Fruit fly (Drosophila melanogaster) whole organism, pupa: Measurements from ENCODE around the gene CG8925.

ENCODE experiments used
- CG10348 ChIP-seq: fragments of 200-800 bp; sonication (Bioruptor generic); IDR thresholded peaks from 2 replicates; pipeline ENCODE4 v1.3.6; 2022; ENCODE audit warnings: missing biosample characterization, missing genetic modification characterization
- CG12605 ChIP-seq: fragments of 200-800 bp; sonication (Bioruptor generic); IDR thresholded peaks from 2 replicates; pipeline ENCODE4 v1.3.6; 2022; ENCODE audit warnings: missing biosample characterization, missing genetic modification characterization
- CG13204 ChIP-seq: fragments of 200-800 bp; sonication (Bioruptor generic); optimal IDR thresholded peaks from 2 replicates; lab custom pipeline; 2018; ENCODE audit warnings: missing biosample characterization, mild to moderate bottlenecking, missing genetic modification characterization, moderate library complexity
- CG14655 ChIP-seq: fragments of 200-800 bp; sonication (Bioruptor generic); optimal IDR thresholded peaks from 3 replicates; lab custom pipeline; 2017; ENCODE audit warnings: mild to moderate bottlenecking, missing biosample characterization, missing genetic modification reagents, missing genetic modification characterization
- CG15710 ChIP-seq: fragments of 200-800 bp; sonication (Bioruptor generic); optimal IDR thresholded peaks from 2 replicates; lab custom pipeline; 2018; ENCODE audit warnings: missing biosample characterization, mild to moderate bottlenecking, missing genetic modification characterization, moderate library complexity
- CG17806 ChIP-seq: fragments of 200-800 bp; sonication (Bioruptor generic); optimal IDR thresholded peaks from 2 replicates; lab custom pipeline; 2018; ENCODE audit warnings: missing biosample characterization, mild to moderate bottlenecking, missing genetic modification characterization, moderate library complexity
- CG32121 ChIP-seq: fragments of 200-800 bp; sonication (Bioruptor generic); IDR thresholded peaks from 2 replicates; pipeline ENCODE4 v1.3.6; 2022; ENCODE audit warnings: missing biosample characterization, missing genetic modification characterization
- CG34367 ChIP-seq: fragments of 200-800 bp; sonication (Bioruptor generic); optimal IDR thresholded peaks from 2 replicates; lab custom pipeline; 2018; ENCODE audit warnings: missing biosample characterization, mild to moderate bottlenecking, missing genetic modification characterization
- CG4496 ChIP-seq: fragments of 200-800 bp; sonication (Bioruptor generic); IDR thresholded peaks from 3 replicates; pipeline ENCODE4 v1.3.6; 2022; ENCODE audit warnings: missing biosample characterization, missing genetic modification characterization
- CG8159 ChIP-seq: fragments of 200-800 bp; sonication (Bioruptor generic); optimal IDR thresholded peaks from 3 replicates; lab custom pipeline; 2018; ENCODE audit warnings: missing biosample characterization, mild to moderate bottlenecking, missing genetic modification characterization, moderate library complexity
- CG8301 ChIP-seq: fragments of 200-800 bp; sonication (Bioruptor generic); optimal IDR thresholded peaks from 2 replicates; lab custom pipeline; 2018; ENCODE audit warnings: missing biosample characterization, mild to moderate bottlenecking, missing genetic modification characterization
- CG9948 ChIP-seq: fragments of 200-800 bp; sonication (Bioruptor generic); optimal IDR thresholded peaks from 2 replicates; lab custom pipeline; 2018; ENCODE audit warnings: missing biosample characterization, mild to moderate bottlenecking, missing genetic modification characterization, moderate library complexity
- D1 ChIP-seq: fragments of 200-800 bp; sonication (Bioruptor generic); optimal IDR thresholded peaks from 2 replicates; lab custom pipeline; 2018; ENCODE audit warnings: missing biosample characterization, mild to moderate bottlenecking, missing genetic modification characterization, moderate library complexity
- EcR ChIP-seq: fragments of 200-800 bp; sonication (Bioruptor generic); optimal IDR thresholded peaks from 3 replicates; lab custom pipeline; 2019; ENCODE audit warnings: missing biosample characterization, missing genetic modification characterization, mild to moderate bottlenecking, moderate library complexity, missing genetic modification reagents
- Ets98B ChIP-seq: fragments of 200-800 bp; sonication (Bioruptor generic); IDR thresholded peaks from 2 replicates; pipeline ENCODE4 v1.3.6; 2022; ENCODE audit warnings: missing biosample characterization, missing genetic modification characterization
- Pif1A ChIP-seq: fragments of 200-800 bp; sonication (Bioruptor generic); optimal IDR thresholded peaks from 3 replicates; lab custom pipeline; 2016; ENCODE audit warnings: missing biosample characterization, missing genetic modification characterization
- Pif1B ChIP-seq: fragments of 200-800 bp; sonication (Bioruptor generic); optimal IDR thresholded peaks from 3 replicates; lab custom pipeline; 2016; ENCODE audit warnings: missing biosample characterization, missing genetic modification characterization
- Snoo ChIP-seq: fragments of 200-800 bp; sonication (Bioruptor generic); optimal IDR thresholded peaks from 3 replicates; lab custom pipeline; 2017; ENCODE audit warnings: missing biosample characterization, mild to moderate bottlenecking, missing genetic modification characterization, inconsistent platforms
- fd96Ca ChIP-seq: fragments of 200-800 bp; sonication (Bioruptor generic); IDR thresholded peaks from 3 replicates; pipeline ENCODE4 v1.3.6; 2022; ENCODE audit warnings: missing biosample characterization, missing genetic modification characterization
- gl ChIP-seq: fragments of 200-800 bp; sonication (Bioruptor generic); optimal IDR thresholded peaks from 2 replicates; lab custom pipeline; 2018; ENCODE audit warnings: missing biosample characterization, mild to moderate bottlenecking, missing genetic modification characterization
- rn ChIP-seq: fragments of 200-800 bp; sonication (Bioruptor generic); IDR thresholded peaks from 2 replicates; pipeline ENCODE4 v1.3.6; 2022; ENCODE audit warnings: missing biosample characterization, missing genetic modification characterization

Gene CG8925

dm6 chr3R:16213792-16214473, 42.1 kb downstream of the CG8925 start:
- TF ChIP-seq CG14655 (GFP tag; lab: Kevin White, UChicago) (peak; percentile 9), CG4496 (GFP tag; lab: Robert Waterston, UW) (0 out of 3 replicates have a peak, but pooled peaks have one; percentile 27), CG17806 (peak; percentile 4), CG13204 (GFP tag; lab: Kevin White, UChicago) (no peak), CG10348 (GFP tag; lab: Robert Waterston, UW) (no peak), CG15710 (peak; percentile 16), CG8159 (tag; lab: Kevin White, UChicago) (peak; percentile 51), EcR (GFP tag; lab: Kevin White, UChicago) (no peak), fd96Ca (no peak), Pif1A (GFP tag; lab: Kevin White, UChicago) (no peak), Pif1B (GFP tag; lab: Kevin White, UChicago) (no peak), rn (no peak), gl (tag; lab: Kevin White, UChicago) (no peak)
- TF ChIP-seq, all 21 proteins: peak for 5

DNA sequence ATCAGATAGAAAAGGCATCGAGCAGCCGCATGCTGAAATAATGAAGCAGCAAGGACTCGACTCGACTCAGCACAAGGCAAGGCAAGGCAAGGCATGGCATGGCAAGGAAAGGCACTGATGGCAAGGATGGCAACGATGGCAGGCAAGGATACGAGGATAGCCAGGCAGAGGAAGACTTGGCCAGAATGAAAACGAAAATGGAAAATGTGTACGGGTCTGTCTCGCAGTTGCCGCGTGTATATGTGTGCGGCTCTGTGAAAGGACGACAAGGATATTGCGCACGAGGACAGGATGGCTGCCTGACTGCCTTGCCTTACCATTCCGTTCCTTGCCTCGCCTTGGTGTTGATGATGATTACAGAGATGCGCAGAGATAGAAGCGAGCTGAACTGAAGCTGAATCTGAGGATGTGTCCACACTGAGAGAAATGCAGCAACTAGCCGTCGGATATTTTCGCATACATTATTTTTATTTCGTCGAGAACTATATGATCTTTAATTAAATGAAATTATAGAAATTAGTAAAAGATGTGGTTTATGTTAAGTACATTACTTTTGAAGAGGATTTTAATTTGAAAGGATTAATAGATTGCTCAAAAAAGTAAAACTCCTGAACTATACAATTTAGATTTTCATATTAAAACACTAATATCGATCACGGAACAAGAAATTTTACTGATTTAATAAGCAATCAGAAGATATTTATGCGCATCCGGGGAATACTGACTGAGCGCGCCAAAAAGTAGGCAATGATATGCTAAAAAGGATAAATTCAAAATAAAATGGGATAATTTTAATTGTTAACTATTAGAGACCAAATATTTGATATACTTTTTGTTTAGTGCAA, 42.9 kb downstream of the CG8925 start:
- peak; percentile 39 for TF ChIP-seq CG15710
- TF ChIP-seq CG9948, result peak; percentile 34
- TF ChIP-seq CG4496 (GFP tag; lab: Robert Waterston, UW), result no peak
- TF ChIP-seq CG14655 (GFP tag; lab: Kevin White, UChicago), result peak; percentile 47
- no peak for TF ChIP-seq CG10348 (GFP tag; lab: Robert Waterston, UW)
- TF ChIP-seq Snoo (tag; lab: Kevin White, UChicago), result peak; percentile 1
- no peak for TF ChIP-seq CG12605 (GFP tag; lab: Robert Waterston, UW)
- no peak for TF ChIP-seq Pif1B (GFP tag; lab: Kevin White, UChicago)
- TF ChIP-seq D1 (tag; lab: Kevin White, UChicago), result no peak
- no peak for TF ChIP-seq CG32121
- no peak for TF ChIP-seq CG34367 (tag; lab: Kevin White, UChicago)
- TF ChIP-seq gl (tag; lab: Kevin White, UChicago), result no peak
- peak; percentile 18 for TF ChIP-seq Pif1A (GFP tag; lab: Kevin White, UChicago)
- TF ChIP-seq Ets98B (GFP tag; lab: Robert Waterston, UW), result no peak
- no peak for TF ChIP-seq CG8301 (tag; lab: Kevin White, UChicago)
- TF ChIP-seq CG17806, result peak; percentile 17
- no peak for TF ChIP-seq rn
- TF ChIP-seq CG8159 (tag; lab: Kevin White, UChicago), result peak; percentile 59
- no peak for TF ChIP-seq fd96Ca
- no peak for TF ChIP-seq CG13204 (GFP tag; lab: Kevin White, UChicago)
- TF ChIP-seq EcR (GFP tag; lab: Kevin White, UChicago), result no peak

DNA sequence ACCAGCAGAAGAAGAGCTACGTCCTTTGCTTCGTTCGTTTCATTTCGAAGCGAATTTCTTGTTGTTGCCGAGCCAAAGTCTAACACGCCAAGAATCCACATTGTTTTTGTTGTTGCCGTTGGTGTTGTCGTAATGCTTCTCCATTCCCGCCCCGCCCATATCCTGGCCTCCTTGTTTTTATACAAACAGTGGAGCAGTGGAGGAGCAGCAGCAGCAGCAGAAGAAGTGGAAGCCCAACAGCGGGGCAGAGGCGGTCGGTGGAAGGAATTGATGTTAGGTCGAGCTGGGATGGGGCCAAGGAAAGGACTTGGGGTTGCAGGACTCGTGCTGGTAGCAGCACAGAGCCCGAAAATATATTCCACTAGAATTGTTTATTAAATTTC, 43.5 kb downstream of the CG8925 start:
- TF ChIP-seq Ets98B (GFP tag; lab: Robert Waterston, UW) (no peak), CG13204 (GFP tag; lab: Kevin White, UChicago) (peak; percentile 61)

- TF ChIP-seq CG8301 (tag; lab: Kevin White, UChicago) (peak; percentile 4), gl (tag; lab: Kevin White, UChicago) (no peak), CG13204 (GFP tag; lab: Kevin White, UChicago) (no peak), CG8159 (tag; lab: Kevin White, UChicago) (peak; percentile 43), CG4496 (GFP tag; lab: Robert Waterston, UW) (no peak), CG32121 (no peak), CG34367 (tag; lab: Kevin White, UChicago) (no peak), EcR (GFP tag; lab: Kevin White, UChicago) (no peak), Pif1B (GFP tag; lab: Kevin White, UChicago) (peak; percentile 36), CG17806 (peak; percentile 18), rn (no peak), CG10348 (GFP tag; lab: Robert Waterston, UW) (no peak), CG14655 (GFP tag; lab: Kevin White, UChicago) (peak; percentile 36), fd96Ca (no peak), Pif1A (GFP tag; lab: Kevin White, UChicago) (no peak), CG9948 (peak; percentile 32), Snoo (tag; lab: Kevin White, UChicago) (no peak), Ets98B (GFP tag; lab: Robert Waterston, UW) (no peak), CG15710 (peak; percentile 37), D1 (tag; lab: Kevin White, UChicago) (no peak), CG12605 (GFP tag; lab: Robert Waterston, UW) (no peak)
Observed at dm6 chr3R:16217368-16217767, 45.6 kb downstream of the CG8925 start.

dm6 chr3R:16218251-16219030, 46.6 kb downstream of the CG8925 start:
- no peak for TF ChIP-seq CG12605 (GFP tag; lab: Robert Waterston, UW)
- TF ChIP-seq EcR (GFP tag; lab: Kevin White, UChicago), result peak; percentile 46
- no peak for TF ChIP-seq CG8159 (tag; lab: Kevin White, UChicago)
- TF ChIP-seq CG15710, result no peak
- no peak for TF ChIP-seq CG17806
- TF ChIP-seq CG13204 (GFP tag; lab: Kevin White, UChicago), result peak; percentile 8
- no peak for TF ChIP-seq CG14655 (GFP tag; lab: Kevin White, UChicago)
- TF ChIP-seq CG8301 (tag; lab: Kevin White, UChicago), result no peak
